ENCODE assay signal across 4 worm cellular contexts in genomic region chrIII:7155631-7156030, ce11.
A peak's percentile ranks its signal among the peaks of the same experiment; 100 is the strongest.
TF ChIP-seq lines count a peak whose summit lies in the region.

No protein-coding gene starts in this region.

TF ChIP-seq in whole organism, L2 larva, 48 proteins besides CTCF, POLR2A, EP300 and RAD21 (continued from another document):
- TF ChIP-seq nhr-237 (tag; optimal IDR thresholded peaks at IDR 0.05; lab: Kevin White, UChicago) (no peak), gmeb-1 (tag; optimal IDR thresholded peaks at IDR 0.05; lab: Kevin White, UChicago) (peak; percentile 77), dmd-4 (tag; optimal IDR thresholded peaks at IDR 0.05; lab: Kevin White, UChicago) (no peak), snpc-4 (tag; optimal IDR thresholded peaks at IDR 0.05; lab: Kevin White, UChicago) (peak; percentile 76), lin-39 (tag; optimal IDR thresholded peaks at IDR 0.05; lab: Kevin White, UChicago) (peak; percentile 35), lsy-2 (tag; optimal IDR thresholded peaks at IDR 0.05; lab: Kevin White, UChicago) (peak; percentile 74 to 95), nhr-21 (tag; optimal IDR thresholded peaks at IDR 0.05; lab: Kevin White, UChicago) (peak; percentile 93), blmp-1 (tag; optimal IDR thresholded peaks at IDR 0.05; lab: Kevin White, UChicago; ENCODE audit: insufficient read depth) (peak; percentile 49), sem-4 (tag; optimal IDR thresholded peaks at IDR 0.05; lab: Kevin White, UChicago) (peak; percentile 92), ama-1 (optimal IDR thresholded peaks at IDR 0.05; lab: Kevin White, UChicago) (peak; percentile 79), nhr-12 (tag; optimal IDR thresholded peaks at IDR 0.05; lab: Kevin White, UChicago) (no peak), ztf-4 (tag; optimal IDR thresholded peaks at IDR 0.05; lab: Kevin White, UChicago) (peak; percentile 92), lin-11 (tag; optimal IDR thresholded peaks at IDR 0.05; lab: Kevin White, UChicago) (peak; percentile 86), sma-3 (GFP tag; optimal IDR thresholded peaks at IDR 0.05; lab: Kevin White, UChicago) (peak; percentile 88), nhr-10 (tag; optimal IDR thresholded peaks at IDR 0.05; lab: Kevin White, UChicago) (peak; percentile 75), ceh-16 (tag; optimal IDR thresholded peaks at IDR 0.05; lab: Kevin White, UChicago) (peak; percentile 76), nhr-25 (tag; optimal IDR thresholded peaks at IDR 0.05; lab: Kevin White, UChicago) (peak; percentile 92), nhr-11 (tag; optimal IDR thresholded peaks at IDR 0.05; lab: Kevin White, UChicago) (no peak), Y55F3AM.14 (GFP tag; optimal IDR thresholded peaks at IDR 0.05; lab: Kevin White, UChicago) (peak; percentile 87), F13H6.1 (tag; optimal IDR thresholded peaks at IDR 0.05; lab: Kevin White, UChicago) (peak; percentile 96)

TF ChIP-seq in whole organism, L4 larva, 104 proteins besides CTCF, POLR2A, EP300 and RAD21 (continued from another document and continues in another):
- TF ChIP-seq lin-1 (GFP tag; IDR thresholded peaks at IDR 0.05; lab: Robert Waterston, UW): peak; percentile 95
- TF ChIP-seq egl-27 (tag; optimal IDR thresholded peaks at IDR 0.05; lab: Kevin White, UChicago): no peak
- peak; percentile 81 for TF ChIP-seq egl-43 (GFP tag; IDR thresholded peaks at IDR 0.05; lab: Robert Waterston, UW)
- TF ChIP-seq lin-38 (GFP tag; IDR thresholded peaks at IDR 0.05; lab: Robert Waterston, UW): peak; percentile 69
- TF ChIP-seq ceh-28 (tag; optimal IDR thresholded peaks at IDR 0.05; lab: Kevin White, UChicago): peak; percentile 27
- peak; percentile 77 for TF ChIP-seq mdt-29 (GFP tag; IDR thresholded peaks at IDR 0.05; lab: Robert Waterston, UW)
- TF ChIP-seq aha-1 (tag; lab: Kevin White, UChicago): peak; percentile 93
- TF ChIP-seq lim-7 (GFP tag; IDR thresholded peaks at IDR 0.05; lab: Robert Waterston, UW): no peak
- peak; percentile 2 for TF ChIP-seq nhr-237 (tag; optimal IDR thresholded peaks at IDR 0.05; lab: Kevin White, UChicago)
- no peak for TF ChIP-seq lin-13 (GFP tag; optimal IDR thresholded peaks at IDR 0.05; lab: Kevin White, UChicago)
- peak; percentile 60 for TF ChIP-seq arid-1 (GFP tag; conservative IDR thresholded peaks at IDR 0.05; lab: Robert Waterston, UW)
- TF ChIP-seq attf-4 (tag; optimal IDR thresholded peaks at IDR 0.05; lab: Kevin White, UChicago): no peak
- TF ChIP-seq F10B5.3 (tag; optimal IDR thresholded peaks at IDR 0.05; lab: Kevin White, UChicago): no peak
- TF ChIP-seq zfp-2 (tag; optimal IDR thresholded peaks at IDR 0.05; lab: Kevin White, UChicago): peak; percentile 54
- no peak for TF ChIP-seq daf-12 (tag; optimal IDR thresholded peaks at IDR 0.05; lab: Kevin White, UChicago)
- peak; percentile 57 for TF ChIP-seq fos-1 (tag; optimal IDR thresholded peaks at IDR 0.05; lab: Kevin White, UChicago)
- TF ChIP-seq set-16 (GFP tag; IDR thresholded peaks at IDR 0.05; lab: Robert Waterston, UW): peak; percentile 67
- no peak for TF ChIP-seq sdz-12 (GFP tag; optimal IDR thresholded peaks at IDR 0.05; lab: Kevin White, UChicago)
- no peak for TF ChIP-seq unc-130 (GFP tag; optimal IDR thresholded peaks at IDR 0.05; lab: Kevin White, UChicago)
- peak; percentile 99 for TF ChIP-seq mdl-1 (tag; optimal IDR thresholded peaks at IDR 0.05; lab: Kevin White, UChicago)
- TF ChIP-seq ceh-20 (GFP tag; IDR thresholded peaks at IDR 0.05; lab: Robert Waterston, UW): peak; percentile 86
- TF ChIP-seq mxl-2 (GFP tag; conservative IDR thresholded peaks at IDR 0.05; lab: Robert Waterston, UW): no peak
- peak; percentile 23 to 82 for TF ChIP-seq hif-1 (tag; optimal IDR thresholded peaks at IDR 0.05; lab: Kevin White, UChicago)
- peak; percentile 83 for TF ChIP-seq saeg-2 (GFP tag; IDR thresholded peaks at IDR 0.05; lab: Robert Waterston, UW)
- no peak for TF ChIP-seq ztf-7 (tag; optimal IDR thresholded peaks at IDR 0.05; lab: Kevin White, UChicago)
- no peak for TF ChIP-seq F26F4.8 (GFP tag; conservative IDR thresholded peaks at IDR 0.05; lab: Robert Waterston, UW)
- TF ChIP-seq nhr-28 (tag; optimal IDR thresholded peaks at IDR 0.05; lab: Kevin White, UChicago): peak; percentile 92
- no peak for TF ChIP-seq unc-39 (tag; optimal IDR thresholded peaks at IDR 0.05; lab: Kevin White, UChicago)
- TF ChIP-seq spr-3 (GFP tag; optimal IDR thresholded peaks at IDR 0.05; lab: Kevin White, UChicago): peak; percentile 20
- TF ChIP-seq php-3 (GFP tag; IDR thresholded peaks at IDR 0.05; lab: Robert Waterston, UW): peak; percentile 82
- peak; percentile 96 for TF ChIP-seq fkh-10 (GFP tag; optimal IDR thresholded peaks at IDR 0.05; lab: Kevin White, UChicago)
- no peak for TF ChIP-seq nhr-41 (GFP tag; IDR thresholded peaks at IDR 0.05; lab: Robert Waterston, UW)
- TF ChIP-seq madf-5 (GFP tag; IDR thresholded peaks at IDR 0.05; lab: Robert Waterston, UW): no peak
- no peak for TF ChIP-seq snpc-1.2 (GFP tag; IDR thresholded peaks at IDR 0.05; lab: Robert Waterston, UW)
- TF ChIP-seq dve-1 (tag; optimal IDR thresholded peaks at IDR 0.05; lab: Kevin White, UChicago; ENCODE audit: insufficient read depth): peak; percentile 92
- peak; percentile 13 for TF ChIP-seq ces-1 (GFP tag; optimal IDR thresholded peaks at IDR 0.05; lab: Kevin White, UChicago)
- peak; percentile 85 for TF ChIP-seq mes-2 (tag; optimal IDR thresholded peaks at IDR 0.05; lab: Kevin White, UChicago; ENCODE audit: poor library complexity, severe bottlenecking)
- TF ChIP-seq D1046.2 (GFP tag; IDR thresholded peaks at IDR 0.05; lab: Robert Waterston, UW): no peak
- TF ChIP-seq zip-11 (GFP tag; IDR thresholded peaks at IDR 0.05; lab: Robert Waterston, UW): no peak

TF ChIP-seq in whole organism, late embryonic, 69 proteins besides CTCF, POLR2A, EP300 and RAD21 (continued from another document and continues in another):
- TF ChIP-seq K02D7.2 (tag; optimal IDR thresholded peaks at IDR 0.05; lab: Kevin White, UChicago) (no peak), nfya-1 (tag; optimal IDR thresholded peaks at IDR 0.05; lab: Kevin White, UChicago) (peak; percentile 93), pax-1 (tag; optimal IDR thresholded peaks at IDR 0.05; lab: Kevin White, UChicago) (peak; percentile 52), C08G9.2 (tag; optimal IDR thresholded peaks at IDR 0.05; lab: Kevin White, UChicago) (peak; percentile 47), pros-1 (tag; optimal IDR thresholded peaks at IDR 0.05; lab: Kevin White, UChicago) (peak; percentile 84), T23F11.4 (GFP tag; optimal IDR thresholded peaks at IDR 0.05; lab: Kevin White, UChicago) (no peak), ceh-9 (tag; optimal IDR thresholded peaks at IDR 0.05; lab: Kevin White, UChicago) (no peak), Y22D7AL.16 (tag; optimal IDR thresholded peaks at IDR 0.05; lab: Kevin White, UChicago) (no peak), gmeb-2 (tag; optimal IDR thresholded peaks at IDR 0.05; lab: Kevin White, UChicago) (no peak), unc-3 (GFP tag; conservative IDR thresholded peaks at IDR 0.05; lab: Robert Waterston, UW) (no peak), unc-3 (tag; optimal IDR thresholded peaks at IDR 0.05; lab: Kevin White, UChicago) (peak; percentile 45), rnt-1 (tag; optimal IDR thresholded peaks at IDR 0.05; lab: Kevin White, UChicago) (peak; percentile 80), ceh-48 (tag; optimal IDR thresholded peaks at IDR 0.05; lab: Kevin White, UChicago) (no peak), tbx-7 (tag; optimal IDR thresholded peaks at IDR 0.05; lab: Kevin White, UChicago) (no peak), nhr-11 (tag; optimal IDR thresholded peaks at IDR 0.05; lab: Kevin White, UChicago) (no peak), ceh-18 (tag; optimal IDR thresholded peaks at IDR 0.05; lab: Kevin White, UChicago) (peak; percentile 90), ets-4 (tag; optimal IDR thresholded peaks at IDR 0.05; lab: Kevin White, UChicago) (peak; percentile 68), pag-3 (tag; optimal IDR thresholded peaks at IDR 0.05; lab: Kevin White, UChicago; ENCODE audit: borderline replicate concordance) (no peak), pha-4 (tag; optimal IDR thresholded peaks at IDR 0.05; lab: Kevin White, UChicago) (no peak), ceh-2 (tag; optimal IDR thresholded peaks at IDR 0.05; lab: Kevin White, UChicago) (peak; percentile 30), ceh-14 (tag; optimal IDR thresholded peaks at IDR 0.05; lab: Kevin White, UChicago) (peak; percentile 53), madf-2 (tag; optimal IDR thresholded peaks at IDR 0.05; lab: Kevin White, UChicago) (no peak), unc-55 (GFP tag; optimal IDR thresholded peaks at IDR 0.05; lab: Kevin White, UChicago) (peak; percentile 82), ceh-34 (tag; optimal IDR thresholded peaks at IDR 0.05; lab: Kevin White, UChicago) (peak; percentile 82), sox-2 (GFP tag; IDR thresholded peaks at IDR 0.05; lab: Robert Waterston, UW) (no peak; the same call in 1 of the 2 replicates), sdc-2 (tag; optimal IDR thresholded peaks at IDR 0.05; lab: Kevin White, UChicago) (peak; percentile 50), mec-3 (tag; optimal IDR thresholded peaks at IDR 0.05; lab: Kevin White, UChicago; ENCODE audit: borderline replicate concordance) (no peak), tbx-2 (tag; optimal IDR thresholded peaks at IDR 0.05; lab: Kevin White, UChicago) (peak; percentile 89), K09A11.1 (tag; optimal IDR thresholded peaks at IDR 0.05; lab: Kevin White, UChicago; ENCODE audit: insufficient read depth) (peak; percentile 65), ahr-1 (tag; optimal IDR thresholded peaks at IDR 0.05; lab: Kevin White, UChicago) (no peak), ama-1 (optimal IDR thresholded peaks at IDR 0.05; lab: Kevin White, UChicago) (peak; percentile 18), ztf-16 (tag; optimal IDR thresholded peaks at IDR 0.05; lab: Kevin White, UChicago) (no peak), hlh-13 (GFP tag; optimal IDR thresholded peaks at IDR 0.05; lab: Kevin White, UChicago) (no peak), elt-4 (tag; optimal IDR thresholded peaks at IDR 0.05; lab: Kevin White, UChicago) (no peak), ceh-30 (tag; optimal IDR thresholded peaks at IDR 0.05; lab: Kevin White, UChicago) (no peak), lim-6 (tag; optimal IDR thresholded peaks at IDR 0.05; lab: Kevin White, UChicago) (no peak), ref-2 (tag; optimal IDR thresholded peaks at IDR 0.05; lab: Kevin White, UChicago) (peak; percentile 74), hlh-30 (tag; optimal IDR thresholded peaks at IDR 0.05; lab: Kevin White, UChicago; ENCODE audit: insufficient read depth) (peak; percentile 98), odd-2 (tag; optimal IDR thresholded peaks at IDR 0.05; lab: Kevin White, UChicago) (no peak), sox-4 (tag; optimal IDR thresholded peaks at IDR 0.05; lab: Kevin White, UChicago) (no peak), elt-2 (tag; optimal IDR thresholded peaks at IDR 0.05; lab: Kevin White, UChicago) (no peak), lin-11 (tag; optimal IDR thresholded peaks at IDR 0.05; lab: Kevin White, UChicago) (no peak)

TF ChIP-seq in whole organism, mixed stage, embryonic, 35 proteins besides CTCF, POLR2A, EP300 and RAD21 (continued from another document):
- TF ChIP-seq ces-1 (GFP tag; optimal IDR thresholded peaks at IDR 0.05; lab: Kevin White, UChicago) (peak; percentile 80), blmp-1 (tag; optimal IDR thresholded peaks at IDR 0.05; lab: Kevin White, UChicago) (no peak), drap-1 (GFP tag; optimal IDR thresholded peaks at IDR 0.05; lab: Kevin White, UChicago) (peak; percentile 47), ham-2 (GFP tag; optimal IDR thresholded peaks at IDR 0.05; lab: Kevin White, UChicago) (peak; percentile 71), mep-1 (tag; optimal IDR thresholded peaks at IDR 0.05; lab: Kevin White, UChicago) (peak; percentile 77), bed-3 (GFP tag; optimal IDR thresholded peaks at IDR 0.05; lab: Kevin White, UChicago) (peak; percentile 20)
